Fruit fly (Drosophila melanogaster) S2 (cell line): ENCODE results near the gene CG42542.

Experiments
- CG8478 ChIP-seq: fragments of >200 bp; optimal IDR thresholded peaks from 2 replicates; lab custom pipeline; 2018
- CTCF ChIP-seq, 2 experiments: fragments of >200 bp; optimal IDR thresholded peaks; 2 replicates each; lab custom pipeline; 2018

Gene CG42542

DNA sequence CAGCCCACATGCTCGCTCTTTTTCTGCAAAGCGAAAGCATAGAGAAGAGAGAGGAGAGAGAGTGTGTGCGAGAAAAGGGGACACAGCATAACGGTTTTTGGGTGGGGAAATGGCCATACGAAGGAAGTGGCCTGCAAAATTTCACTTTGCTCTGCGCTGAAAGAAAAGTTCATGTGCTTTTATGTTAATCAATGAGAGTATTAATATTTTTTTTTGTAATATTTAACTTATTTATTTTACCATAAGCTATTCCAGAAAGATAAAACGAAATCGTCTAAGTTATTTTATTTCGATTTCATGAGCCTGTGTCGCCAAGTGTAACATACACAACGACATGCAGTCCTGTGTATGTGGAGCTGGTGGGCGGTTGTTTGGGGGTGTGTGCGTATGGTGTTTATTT is 54.1 kb downstream of the CG42542 start:
- TF ChIP-seq CG8478 (lab: Kevin White, UChicago) (no peak), CTCF (optimal IDR thresholded peaks at IDR 0.05; lab: Kevin White, UChicago) (no peak)
